Worm (Caenorhabditis elegans): ENCODE measurements around the gene cup-16.

Gene cup-16

ce11 chrII:8745449-8746297 lies 38.7 kb downstream of the cup-16 start:
- TF ChIP-seq him-1 (tag; optimal IDR thresholded peaks at IDR 0.05) (no peak), dao-5 (tag; optimal IDR thresholded peaks at IDR 0.05) (no peak), W03F9.2 (tag; optimal IDR thresholded peaks at IDR 0.05) (no peak)

- TF ChIP-seq him-1 (tag; optimal IDR thresholded peaks at IDR 0.05) (no peak), W03F9.2 (tag; optimal IDR thresholded peaks at IDR 0.05) (no peak), dao-5 (tag; optimal IDR thresholded peaks at IDR 0.05) (no peak)
These were observed 39.4 kb downstream of the cup-16 start for ce11 chrII:8746298-8746775.

ce11 chrII:8747246-8747938 lies 40.4 kb downstream of the cup-16 start:
- TF ChIP-seq him-1 (tag; optimal IDR thresholded peaks at IDR 0.05) (peak; percentile 2), W03F9.2 (tag; optimal IDR thresholded peaks at IDR 0.05) (no peak), dao-5 (tag; optimal IDR thresholded peaks at IDR 0.05) (no peak)

ce11 chrII:8747939-8748352 lies 41.0 kb downstream of the cup-16 start:
- no peak for TF ChIP-seq him-1 (tag; optimal IDR thresholded peaks at IDR 0.05)
- no peak for TF ChIP-seq W03F9.2 (tag; optimal IDR thresholded peaks at IDR 0.05)
- TF ChIP-seq dao-5 (tag; optimal IDR thresholded peaks at IDR 0.05), result no peak

- TF ChIP-seq him-1 (tag; optimal IDR thresholded peaks at IDR 0.05) (no peak), W03F9.2 (tag; optimal IDR thresholded peaks at IDR 0.05) (no peak), dao-5 (tag; optimal IDR thresholded peaks at IDR 0.05) (no peak)
These were observed 41.7 kb downstream of the cup-16 start for ce11 chrII:8748638-8749037.

- TF ChIP-seq dao-5 (tag; optimal IDR thresholded peaks at IDR 0.05), result no peak
These were observed 42.1 kb downstream of the cup-16 start for ce11 chrII:8749084-8749483.

- TF ChIP-seq W03F9.2 (tag; optimal IDR thresholded peaks at IDR 0.05), result no peak
- no peak for TF ChIP-seq dao-5 (tag; optimal IDR thresholded peaks at IDR 0.05)
- no peak for TF ChIP-seq him-1 (tag; optimal IDR thresholded peaks at IDR 0.05)
These were observed 43.1 kb downstream of the cup-16 start for ce11 chrII:8750056-8750455.

ce11 chrII:8751042-8751441 lies 44.1 kb downstream of the cup-16 start:
- TF ChIP-seq him-1 (tag; optimal IDR thresholded peaks at IDR 0.05), result no peak
- TF ChIP-seq dao-5 (tag; optimal IDR thresholded peaks at IDR 0.05), result no peak
- TF ChIP-seq W03F9.2 (tag; optimal IDR thresholded peaks at IDR 0.05), result no peak

- TF ChIP-seq dao-5 (tag; optimal IDR thresholded peaks at IDR 0.05) (no peak), W03F9.2 (tag; optimal IDR thresholded peaks at IDR 0.05) (no peak), him-1 (tag; optimal IDR thresholded peaks at IDR 0.05) (no peak)
These were observed 44.7 kb downstream of the cup-16 start, which contains the start of gene atf-2 for ce11 chrII:8751686-8752085. TSS of gene atf-2 (plus strand) at chrII:8751986.

- no peak for TF ChIP-seq him-1 (tag; optimal IDR thresholded peaks at IDR 0.05)
- TF ChIP-seq dao-5 (tag; optimal IDR thresholded peaks at IDR 0.05), result no peak
- TF ChIP-seq W03F9.2 (tag; optimal IDR thresholded peaks at IDR 0.05), result no peak
These were observed 48.3 kb downstream of the cup-16 start, which contains the start of gene K08F8.7 for ce11 chrII:8755270-8755669. TSS of gene K08F8.7 (minus strand) at chrII:8755370.
